Fruit fly (Drosophila melanogaster): Measurements from ENCODE around the gene Acer.

DNA sequence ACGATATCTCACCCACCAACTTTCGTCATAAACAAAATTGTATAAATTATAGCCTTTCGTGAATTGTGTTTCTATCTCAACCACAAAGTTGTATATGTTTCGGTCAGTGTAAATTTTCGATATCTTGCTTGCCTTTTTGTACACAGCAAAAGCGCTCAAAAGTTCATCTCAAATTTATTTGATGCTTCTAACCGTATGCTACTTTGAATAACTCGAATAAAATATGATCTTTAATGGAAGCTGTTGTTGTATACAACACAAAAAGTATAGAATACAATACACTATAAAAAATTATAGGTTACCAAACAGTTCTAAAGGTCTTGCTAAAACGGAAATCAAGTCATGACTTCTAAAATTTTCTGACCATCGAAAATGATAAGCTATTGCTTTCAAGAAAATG, 3.3 kb downstream of the Acer start:
- TF ChIP-seq CG8478 (optimal IDR thresholded peaks at IDR 0.05) = no peak
- no peak for TF ChIP-seq CTCF (optimal IDR thresholded peaks at IDR 0.05)
